Worm (Caenorhabditis elegans): ENCODE results near the gene cct-1.
A peak's percentile ranks its signal among the peaks of the same experiment; 100 is the strongest.

DNA sequence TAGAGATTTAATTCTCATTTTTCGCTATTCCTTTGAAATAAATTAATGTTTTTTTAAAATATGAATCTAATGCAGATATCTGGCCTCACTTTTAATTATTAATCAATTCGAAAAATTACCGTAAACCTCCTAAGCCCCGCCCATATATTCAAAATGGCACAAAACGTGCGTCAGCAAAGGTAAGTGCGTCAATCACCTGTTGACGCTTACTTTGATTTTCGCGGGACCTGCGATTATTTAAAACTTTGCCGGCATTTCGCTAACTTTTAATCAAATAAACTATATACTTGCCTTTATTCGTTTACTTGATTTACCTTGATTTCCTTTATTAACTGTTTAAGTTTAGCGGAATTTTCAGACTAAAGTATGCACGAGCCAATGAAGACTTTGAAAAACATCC lies 27.3 kb upstream of the cct-1 start, which contains the start of gene pch-2:
- TF ChIP-seq D2030.7 (GFP tag; IDR thresholded peaks at IDR 0.05): peak; percentile 40; the same call in 1 of the 2 replicates
- TF ChIP-seq ceh-27 (GFP tag; optimal IDR thresholded peaks at IDR 0.05): no peak
- peak; percentile 13 for TF ChIP-seq xnd-1 (tag; optimal IDR thresholded peaks at IDR 0.05)
- no peak for TF ChIP-seq egrh-3 (GFP tag; IDR thresholded peaks at IDR 0.05)
- TF ChIP-seq ets-4 (GFP tag; optimal IDR thresholded peaks at IDR 0.05): no peak
- no peak for TF ChIP-seq ceh-58 (GFP tag; IDR thresholded peaks at IDR 0.05)

All from whole organism, young adult.